Worm (Caenorhabditis elegans): ENCODE measurements around the gene rnp-5.

Gene rnp-5

DNA sequence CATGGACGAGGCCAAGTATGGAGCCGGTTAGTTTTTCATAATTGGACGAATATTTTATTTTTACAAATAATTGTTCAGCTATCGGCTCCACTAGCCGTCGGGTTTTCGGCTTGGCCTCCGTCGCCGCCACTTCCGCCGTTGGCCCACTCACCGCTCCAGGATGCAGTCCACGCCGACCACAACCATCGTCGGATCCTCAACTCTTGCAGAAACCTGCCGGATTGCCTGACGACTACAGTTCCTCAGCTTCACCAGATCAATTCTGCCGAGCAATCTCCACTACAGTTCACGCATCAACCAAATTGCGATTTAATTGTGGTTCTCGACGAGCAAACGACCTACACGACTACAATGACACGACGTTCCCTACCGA, 19.3 kb downstream of the rnp-5 start:
- TF ChIP-seq hlh-1 (tag; optimal IDR thresholded peaks at IDR 0.05) (no peak), elt-3 (tag; optimal IDR thresholded peaks at IDR 0.05) (no peak), flh-1 (GFP tag; optimal IDR thresholded peaks at IDR 0.05) (no peak), sptf-1 (tag; optimal IDR thresholded peaks at IDR 0.05) (no peak), mls-2 (tag; optimal IDR thresholded peaks at IDR 0.05) (no peak), unc-39 (tag; optimal IDR thresholded peaks at IDR 0.05) (no peak), elt-1 (tag; optimal IDR thresholded peaks at IDR 0.05; ENCODE audit: borderline replicate concordance, insufficient read depth) (no peak), mab-5 (tag; optimal IDR thresholded peaks at IDR 0.05) (no peak), ceh-83 (GFP tag; optimal IDR thresholded peaks at IDR 0.05) (no peak), lin-13 (tag; optimal IDR thresholded peaks at IDR 0.05) (no peak), ces-1 (GFP tag; optimal IDR thresholded peaks at IDR 0.05) (no peak), drap-1 (GFP tag; optimal IDR thresholded peaks at IDR 0.05) (no peak)

DNA sequence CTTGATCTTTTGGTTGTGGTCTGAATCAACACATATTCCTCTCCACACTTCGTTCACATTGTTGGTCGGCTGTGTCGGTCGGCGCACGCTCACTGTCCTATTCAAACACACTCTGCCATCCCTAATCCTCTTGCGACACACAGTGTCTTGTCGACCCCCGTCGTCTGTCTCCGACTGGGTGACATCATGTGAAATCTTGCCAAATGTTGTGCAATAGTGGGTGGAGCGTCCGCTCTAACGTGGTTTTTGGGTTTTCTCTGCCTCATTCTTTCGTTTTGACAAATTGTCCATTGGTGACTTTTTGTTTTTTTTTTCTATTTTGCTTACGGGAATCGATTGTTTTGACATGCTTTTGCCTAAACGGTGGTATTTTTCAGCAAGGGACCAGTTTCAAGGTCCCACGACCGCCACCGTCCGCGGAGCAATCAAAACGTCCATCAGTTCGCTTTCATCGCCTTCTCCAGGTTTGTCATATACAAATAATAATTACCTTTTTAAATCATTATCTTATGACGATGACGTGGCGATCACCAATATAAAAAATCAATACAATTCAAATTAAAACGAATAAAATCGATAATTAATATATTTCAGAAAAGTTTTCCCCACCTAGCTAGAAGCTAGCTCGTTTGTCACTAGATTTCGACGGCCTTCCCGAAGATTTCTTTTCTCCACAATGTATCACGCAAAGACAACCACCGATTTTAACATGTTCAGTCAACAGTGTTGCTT, 19.8 kb downstream of the rnp-5 start:
- no peak for TF ChIP-seq tbx-8 (GFP tag; optimal IDR thresholded peaks at IDR 0.05)
- TF ChIP-seq elt-3 (tag; optimal IDR thresholded peaks at IDR 0.05) = peak; percentile 83
- TF ChIP-seq nhr-2 (tag; optimal IDR thresholded peaks at IDR 0.05) = peak; percentile 54
- peak; percentile 84 for TF ChIP-seq mep-1 (tag; optimal IDR thresholded peaks at IDR 0.05)
- peak; percentile 35 for TF ChIP-seq ham-2 (GFP tag; optimal IDR thresholded peaks at IDR 0.05)
- TF ChIP-seq unc-62 (GFP tag; optimal IDR thresholded peaks at IDR 0.05) = peak; percentile 93
- TF ChIP-seq nhr-237 (tag; optimal IDR thresholded peaks at IDR 0.05) = peak; percentile 91
- TF ChIP-seq pha-4 (tag; optimal IDR thresholded peaks at IDR 0.05) = peak; percentile 94
- peak; percentile 66 for TF ChIP-seq sptf-1 (tag; optimal IDR thresholded peaks at IDR 0.05)
- peak; percentile 67 for TF ChIP-seq lin-13 (tag; optimal IDR thresholded peaks at IDR 0.05)
- peak; percentile 52 for TF ChIP-seq ceh-39 (tag; optimal IDR thresholded peaks at IDR 0.05)
- peak; percentile 19 for TF ChIP-seq ztf-11 (tag; optimal IDR thresholded peaks at IDR 0.05)
- peak; percentile 57 for TF ChIP-seq unc-120 (tag; optimal IDR thresholded peaks at IDR 0.05; ENCODE audit: poor library complexity, severe bottlenecking)
- TF ChIP-seq cnd-1 (tag; optimal IDR thresholded peaks at IDR 0.05) = peak; percentile 53
- TF ChIP-seq mab-5 (tag; optimal IDR thresholded peaks at IDR 0.05) = no peak
- TF ChIP-seq bed-3 (GFP tag; optimal IDR thresholded peaks at IDR 0.05) = no peak
- no peak for TF ChIP-seq unc-39 (tag; optimal IDR thresholded peaks at IDR 0.05)
- TF ChIP-seq ceh-43 (GFP tag; optimal IDR thresholded peaks at IDR 0.05) = no peak
- no peak for TF ChIP-seq sem-2 (GFP tag; optimal IDR thresholded peaks at IDR 0.05)
- peak; percentile 33 for TF ChIP-seq M03D4.4 (tag; optimal IDR thresholded peaks at IDR 0.05)
- peak; percentile 64 for TF ChIP-seq drap-1 (GFP tag; optimal IDR thresholded peaks at IDR 0.05)
- TF ChIP-seq blmp-1 (tag; optimal IDR thresholded peaks at IDR 0.05) = no peak
- TF ChIP-seq flh-1 (GFP tag; optimal IDR thresholded peaks at IDR 0.05) = no peak
- no peak for TF ChIP-seq snpc-4 (tag; optimal IDR thresholded peaks at IDR 0.05)
- TF ChIP-seq nhr-28 (tag; optimal IDR thresholded peaks at IDR 0.05) = no peak
- TF ChIP-seq ces-1 (GFP tag; optimal IDR thresholded peaks at IDR 0.05) = peak; percentile 64
- TF ChIP-seq zip-8 (tag; optimal IDR thresholded peaks at IDR 0.05) = peak; percentile 36
- peak; percentile 50 for TF ChIP-seq mls-2 (tag; optimal IDR thresholded peaks at IDR 0.05)
- no peak for TF ChIP-seq nhr-12 (tag; optimal IDR thresholded peaks at IDR 0.05)
- peak; percentile 36 for TF ChIP-seq elt-1 (tag; optimal IDR thresholded peaks at IDR 0.05; ENCODE audit: borderline replicate concordance, insufficient read depth)
- TF ChIP-seq lsy-2 (tag; optimal IDR thresholded peaks at IDR 0.05) = peak; percentile 66
- TF ChIP-seq nhr-76 (tag; optimal IDR thresholded peaks at IDR 0.05) = no peak
- TF ChIP-seq lin-32 (GFP tag; optimal IDR thresholded peaks at IDR 0.05) = no peak
- peak; percentile 51 for TF ChIP-seq ceh-83 (GFP tag; optimal IDR thresholded peaks at IDR 0.05)
- TF ChIP-seq hlh-1 (tag; optimal IDR thresholded peaks at IDR 0.05) = peak; percentile 25

- TF ChIP-seq cnd-1 (tag; optimal IDR thresholded peaks at IDR 0.05) (no peak), lsy-2 (tag; optimal IDR thresholded peaks at IDR 0.05) (no peak), nhr-28 (tag; optimal IDR thresholded peaks at IDR 0.05) (no peak), elt-3 (tag; optimal IDR thresholded peaks at IDR 0.05) (no peak), mls-2 (tag; optimal IDR thresholded peaks at IDR 0.05) (no peak), bed-3 (GFP tag; optimal IDR thresholded peaks at IDR 0.05) (no peak), drap-1 (GFP tag; optimal IDR thresholded peaks at IDR 0.05) (no peak), unc-39 (tag; optimal IDR thresholded peaks at IDR 0.05) (no peak), unc-120 (tag; optimal IDR thresholded peaks at IDR 0.05; ENCODE audit: poor library complexity, severe bottlenecking) (no peak), blmp-1 (tag; optimal IDR thresholded peaks at IDR 0.05) (no peak), flh-1 (GFP tag; optimal IDR thresholded peaks at IDR 0.05) (no peak), sem-2 (GFP tag; optimal IDR thresholded peaks at IDR 0.05) (no peak), elt-1 (tag; optimal IDR thresholded peaks at IDR 0.05; ENCODE audit: borderline replicate concordance, insufficient read depth) (no peak), lin-32 (GFP tag; optimal IDR thresholded peaks at IDR 0.05) (no peak), nhr-237 (tag; optimal IDR thresholded peaks at IDR 0.05) (no peak)
Observed at ce11 chrIII:832855-833504, 20.7 kb downstream of the rnp-5 start, which contains the start of gene zip-2. Gene zip-2 (plus strand): TSS chrIII:832982.
